Worm (Caenorhabditis elegans): ENCODE measurements around the gene zipt-2.2.

- no peak for TF ChIP-seq tab-1 (GFP tag; IDR thresholded peaks at IDR 0.05)
- no peak for TF ChIP-seq med-1 (GFP tag; optimal IDR thresholded peaks at IDR 0.05; ENCODE audit: insufficient read depth)
- TF ChIP-seq flt-1 (GFP tag; IDR thresholded peaks at IDR 0.05): no peak
- no peak for TF ChIP-seq ztf-23 (GFP tag; IDR thresholded peaks at IDR 0.05)
- no peak for TF ChIP-seq cog-1 (tag; optimal IDR thresholded peaks at IDR 0.05)
- no peak for TF ChIP-seq klf-2 (GFP tag; conservative IDR thresholded peaks at IDR 0.05)
- TF ChIP-seq ztf-29 (GFP tag; IDR thresholded peaks at IDR 0.05): no peak
- TF ChIP-seq T22C8.4 (GFP tag; IDR thresholded peaks at IDR 0.05): no peak
- TF ChIP-seq ref-1 (GFP tag; conservative IDR thresholded peaks at IDR 0.05): no peak
These were observed 30.8 kb upstream of the zipt-2.2 start for ce11 chrIV:4265951-4266350.
